Fruit fly (Drosophila melanogaster): ENCODE data around the gene Gr68a.

dm6 chr3L:11712839-11713238 is 38.3 kb upstream of the Gr68a start:
- TF ChIP-seq vri (GFP tag; optimal IDR thresholded peaks at IDR 0.05), result no peak
- no peak for TF ChIP-seq Blimp-1 (GFP tag; optimal IDR thresholded peaks at IDR 0.05)
- TF ChIP-seq CG11762 (GFP tag; optimal IDR thresholded peaks at IDR 0.05; ENCODE audit: insufficient read depth), result no peak
